Fruit fly (Drosophila melanogaster): Measurements from ENCODE around the gene Clp.

The Clp gene

dm6 chr2L:865851-866250 is 46.1 kb downstream of the Clp start (continued):
- peak; percentile 91 for TF ChIP-seq CG15479 (GFP tag; optimal IDR thresholded peaks at IDR 0.05)
- peak; percentile 97 for TF ChIP-seq CG1603 (tag; optimal IDR thresholded peaks at IDR 0.05)
- peak; percentile 96 for TF ChIP-seq CG7556 (GFP tag; optimal IDR thresholded peaks at IDR 0.05)
- TF ChIP-seq gt (GFP tag; IDR thresholded peaks at IDR 0.05), result peak; percentile 81
- peak; percentile 96 for TF ChIP-seq tio (GFP tag; optimal IDR thresholded peaks at IDR 0.05)
- peak; percentile 96 for TF ChIP-seq Max (GFP tag; optimal IDR thresholded peaks at IDR 0.05)
- peak; percentile 97 for TF ChIP-seq chm (GFP tag; IDR thresholded peaks at IDR 0.05)
- TF ChIP-seq HHEX (GFP tag; optimal IDR thresholded peaks at IDR 0.05), result peak; percentile 95
- TF ChIP-seq CG12104 (GFP tag; optimal IDR thresholded peaks at IDR 0.05), result peak; percentile 95
- TF ChIP-seq lbe (GFP tag; optimal IDR thresholded peaks at IDR 0.05), result peak; percentile 97
- peak; percentile 96 for TF ChIP-seq CG12659 (GFP tag; optimal IDR thresholded peaks at IDR 0.05)
- peak; percentile 96 for TF ChIP-seq gro (GFP tag; optimal IDR thresholded peaks at IDR 0.05)
- TF ChIP-seq Hr51 (GFP tag; optimal IDR thresholded peaks at IDR 0.05), result peak; percentile 94 to 97
- TF ChIP-seq CG12219 (GFP tag; optimal IDR thresholded peaks at IDR 0.05), result peak; percentile 95
- TF ChIP-seq E2f2 (GFP tag; IDR thresholded peaks at IDR 0.05), result peak; percentile 75
- no peak for TF ChIP-seq fru (optimal IDR thresholded peaks at IDR 0.05)
- TF ChIP-seq Hmx (GFP tag; optimal IDR thresholded peaks at IDR 0.05), result peak; percentile 92
- TF ChIP-seq trh (GFP tag; optimal IDR thresholded peaks at IDR 0.05), result peak; percentile 94
- TF ChIP-seq CHES-1-like (GFP tag; optimal IDR thresholded peaks at IDR 0.05), result peak; percentile 92
- peak; percentile 85 for TF ChIP-seq CG10543 (GFP tag; optimal IDR thresholded peaks at IDR 0.05)
- TF ChIP-seq CG6765 (GFP tag; optimal IDR thresholded peaks at IDR 0.05), result peak; percentile 80
- TF ChIP-seq mam (GFP tag; optimal IDR thresholded peaks at IDR 0.05), result peak; percentile 96
- no peak for TF ChIP-seq Scr (GFP tag; IDR thresholded peaks at IDR 0.05; ENCODE audit: partially characterized antibody)
- peak; percentile 62 for TF ChIP-seq MESR4 (GFP tag; optimal IDR thresholded peaks at IDR 0.05)
- TF ChIP-seq gcm (GFP tag; optimal IDR thresholded peaks at IDR 0.05), result peak; percentile 95
- no peak for TF ChIP-seq CG16813 (GFP tag; IDR thresholded peaks at IDR 0.05; ENCODE audit: partially characterized antibody)
- TF ChIP-seq ci (GFP tag; IDR thresholded peaks at IDR 0.05), result peak; percentile 98
- peak; percentile 76 for TF ChIP-seq Deaf1 (tag; optimal IDR thresholded peaks at IDR 0.05)
- TF ChIP-seq CG12236 (GFP tag; optimal IDR thresholded peaks at IDR 0.05), result peak; percentile 86
- peak; percentile 89 for TF ChIP-seq Hand (GFP tag; optimal IDR thresholded peaks at IDR 0.05)
- no peak for TF ChIP-seq Doc3 (GFP tag; IDR thresholded peaks at IDR 0.05; ENCODE audit: partially characterized antibody)
- peak; percentile 89 for TF ChIP-seq shn (GFP tag; optimal IDR thresholded peaks at IDR 0.05)
- peak; percentile 91 for TF ChIP-seq CG8089 (GFP tag; optimal IDR thresholded peaks at IDR 0.05)
- TF ChIP-seq Drgx (GFP tag; IDR thresholded peaks at IDR 0.05), result peak; percentile 98
- peak; percentile 96 for TF ChIP-seq CG11504 (tag; optimal IDR thresholded peaks at IDR 0.05)
- peak; percentile 92 for TF ChIP-seq CG3726 (GFP tag; IDR thresholded peaks at IDR 0.05)
- TF ChIP-seq CG7745 (tag; optimal IDR thresholded peaks at IDR 0.05), result peak; percentile 64
- TF ChIP-seq cato (GFP tag; optimal IDR thresholded peaks at IDR 0.05; ENCODE audit: borderline replicate concordance), result peak; percentile 91
- peak; percentile 91 for TF ChIP-seq sqz (GFP tag; optimal IDR thresholded peaks at IDR 0.05)
- TF ChIP-seq NK7.1 (GFP tag; optimal IDR thresholded peaks at IDR 0.05), result peak; percentile 93
- TF ChIP-seq CG1024 (GFP tag; IDR thresholded peaks at IDR 0.05), result peak; percentile 90
- peak; percentile 86 for TF ChIP-seq CG3065 (GFP tag; optimal IDR thresholded peaks at IDR 0.05)
- TF ChIP-seq Six4 (GFP tag; optimal IDR thresholded peaks at IDR 0.05), result peak; percentile 94
- peak; percentile 95 for TF ChIP-seq caup (GFP tag; optimal IDR thresholded peaks at IDR 0.05; ENCODE audit: severe bottlenecking)
- peak; percentile 97 for TF ChIP-seq CG9727 (GFP tag; optimal IDR thresholded peaks at IDR 0.05)
- peak; percentile 97 for TF ChIP-seq zen (tag; optimal IDR thresholded peaks at IDR 0.05)
- peak; percentile 90 for TF ChIP-seq CG31224 (GFP tag; IDR thresholded peaks at IDR 0.05)
- peak; percentile 95 for TF ChIP-seq CG11247 (GFP tag; IDR thresholded peaks at IDR 0.05)
- peak; percentile 92 for TF ChIP-seq CG6254 (GFP tag; optimal IDR thresholded peaks at IDR 0.05)
- peak; percentile 97 for TF ChIP-seq CG31441 (GFP tag; IDR thresholded peaks at IDR 0.05)
